Worm (Caenorhabditis elegans): ENCODE data around the gene C05D11.1.

The C05D11.1 gene

ce11 chrIII:6453665-6454064, 17.3 kb downstream of the C05D11.1 start:
- TF ChIP-seq hlh-11 (tag; optimal IDR thresholded peaks at IDR 0.05) (peak; percentile 82), daf-16 (GFP tag; optimal IDR thresholded peaks at IDR 0.05) (no peak), daf-16 (tag; optimal IDR thresholded peaks at IDR 0.05) (peak; percentile 67), mxl-3 (GFP tag; optimal IDR thresholded peaks at IDR 0.05) (peak; percentile 71), nhr-11 (tag; optimal IDR thresholded peaks at IDR 0.05) (peak; percentile 82), hlh-30 (tag; optimal IDR thresholded peaks at IDR 0.05; ENCODE audit: insufficient read depth) (peak; percentile 72), set-16 (GFP tag; IDR thresholded peaks at IDR 0.05) (peak; percentile 21; the same call in 1 of the 2 replicates), nhr-102 (tag; optimal IDR thresholded peaks at IDR 0.05) (peak; percentile 8), ZK337.2 (GFP tag; IDR thresholded peaks at IDR 0.05) (no peak), pqm-1 (tag; optimal IDR thresholded peaks at IDR 0.05) (peak; percentile 27), nhr-48 (tag; optimal IDR thresholded peaks at IDR 0.05) (peak; percentile 34), D1046.2 (GFP tag; IDR thresholded peaks at IDR 0.05) (no peak), T26A8.4 (GFP tag; IDR thresholded peaks at IDR 0.05) (peak; percentile 37; the same call in 1 of the 2 replicates), unc-39 (tag; optimal IDR thresholded peaks at IDR 0.05) (no peak), nhr-41 (GFP tag; IDR thresholded peaks at IDR 0.05) (no peak), ceh-62 (tag; optimal IDR thresholded peaks at IDR 0.05) (no peak), tra-1 (GFP tag; IDR thresholded peaks at IDR 0.05) (peak; percentile 43; the same call in 1 of the 2 replicates), lin-13 (GFP tag; optimal IDR thresholded peaks at IDR 0.05) (peak; percentile 73), nhr-6 (tag; optimal IDR thresholded peaks at IDR 0.05) (peak; percentile 88), egl-43 (GFP tag; IDR thresholded peaks at IDR 0.05) (no peak), aly-2 (tag; optimal IDR thresholded peaks at IDR 0.05) (no peak), ZK546.5 (tag; optimal IDR thresholded peaks at IDR 0.05) (no peak), lin-1 (GFP tag; IDR thresholded peaks at IDR 0.05) (peak; percentile 66), fkh-10 (GFP tag; optimal IDR thresholded peaks at IDR 0.05) (peak; percentile 7), hif-1 (tag; optimal IDR thresholded peaks at IDR 0.05) (peak in 1 of 2 experiments; percentile 88), hmg-1.1 (GFP tag; IDR thresholded peaks at IDR 0.05) (peak; percentile 78), lim-7 (GFP tag; IDR thresholded peaks at IDR 0.05) (no peak), ceh-20 (GFP tag; IDR thresholded peaks at IDR 0.05) (peak; percentile 74), ama-1 (optimal IDR thresholded peaks at IDR 0.05) (peak; percentile 38), T20F7.1 (GFP tag; optimal IDR thresholded peaks at IDR 0.05) (peak; percentile 62), mdl-1 (tag; optimal IDR thresholded peaks at IDR 0.05) (peak in 1 of 2 experiments; percentile 66), nhr-28 (tag; optimal IDR thresholded peaks at IDR 0.05) (peak; percentile 80), dve-1 (tag; optimal IDR thresholded peaks at IDR 0.05; ENCODE audit: insufficient read depth) (peak; percentile 91), tag-97 (GFP tag; IDR thresholded peaks at IDR 0.05) (no peak), zip-2 (tag; optimal IDR thresholded peaks at IDR 0.05) (peak; percentile 39), dmd-6 (GFP tag; IDR thresholded peaks at IDR 0.05) (peak; percentile 65), arid-1 (GFP tag; conservative IDR thresholded peaks at IDR 0.05) (peak; percentile 76; the same call in 1 of the 2 replicates), unc-130 (GFP tag; optimal IDR thresholded peaks at IDR 0.05) (peak; percentile 48), aha-1 (tag) (peak; percentile 98), nhr-25 (tag; optimal IDR thresholded peaks at IDR 0.05; ENCODE audit: borderline replicate concordance, insufficient read depth) (peak; percentile 60), F26F4.8 (GFP tag; conservative IDR thresholded peaks at IDR 0.05) (no peak), duxl-1 (tag; optimal IDR thresholded peaks at IDR 0.05; ENCODE audit: poor library complexity) (peak; percentile 51), mep-1 (tag; optimal IDR thresholded peaks at IDR 0.05) (peak; percentile 95), sdz-12 (GFP tag; optimal IDR thresholded peaks at IDR 0.05) (no peak), nhr-42 (GFP tag; IDR thresholded peaks at IDR 0.05) (0 out of 2 replicates have a peak, but pooled peaks have one; percentile 11), dpl-1 (GFP tag; optimal IDR thresholded peaks at IDR 0.05) (peak; percentile 81), pha-4 (GFP tag; IDR thresholded peaks at IDR 0.05) (peak; percentile 52; the same call in 1 of the 2 replicates), pha-4 (tag; optimal IDR thresholded peaks at IDR 0.05) (no peak), nhr-77 (tag; optimal IDR thresholded peaks at IDR 0.05) (peak; percentile 72), lin-38 (GFP tag; IDR thresholded peaks at IDR 0.05) (peak; percentile 83), unc-62 (GFP tag; optimal IDR thresholded peaks at IDR 0.05 in 1 of 2) (peak in 1 of 2 experiments; percentile 65), unc-62 (tag; optimal IDR thresholded peaks at IDR 0.05) (no peak)

Data from whole organism, L4 larva.